Worm (Caenorhabditis elegans) whole organism, late embryonic: ENCODE measurements around the gene K08D10.13.
"Not testable (repeated sequence)": the region's sequence is repeated elsewhere in the genome, so short reads cannot be mapped to it uniquely, and the experiment has no call there.

ENCODE experiments used
- fax-1 ChIP-seq: sonication (generic microtip); optimal IDR thresholded peaks from 2 replicates; lab custom pipeline; 2016; ENCODE audit warnings: missing genotype, missing genetic modification characterization, missing compliant biosample characterization
- nhr-11 ChIP-seq: fragments of 150-350 bp; optimal IDR thresholded peaks from 2 replicates; lab custom pipeline; 2014; ENCODE audit warnings: missing biosample characterization, missing genetic modification characterization

- TF ChIP-seq nhr-11 (tag; lab: Kevin White, UChicago); fax-1: not testable (repeated sequence)
These were observed 25.8 kb upstream of the K08D10.13 start, which contains the start of gene cyp-25A6 for ce11 chrIV:4197167-4197566.
